Worm (Caenorhabditis elegans): Measurements from ENCODE around the gene F14F9.2.

ce11 chrV:5172833-5173232 lies 28.2 kb downstream of the F14F9.2 start, which contains the start of gene srt-65:
- TF ChIP-seq unc-62 (GFP tag; optimal IDR thresholded peaks at IDR 0.05) (no peak), nhr-237 (tag; optimal IDR thresholded peaks at IDR 0.05) (no peak), lin-13 (tag; optimal IDR thresholded peaks at IDR 0.05) (no peak), elt-3 (tag; optimal IDR thresholded peaks at IDR 0.05) (no peak), pha-4 (tag; optimal IDR thresholded peaks at IDR 0.05) (no peak), snpc-4 (tag; optimal IDR thresholded peaks at IDR 0.05) (no peak), hlh-1 (tag; optimal IDR thresholded peaks at IDR 0.05) (no peak), nhr-12 (tag; optimal IDR thresholded peaks at IDR 0.05) (no peak), elt-1 (tag; optimal IDR thresholded peaks at IDR 0.05; ENCODE audit: borderline replicate concordance, insufficient read depth) (no peak), nhr-76 (tag; optimal IDR thresholded peaks at IDR 0.05) (no peak), ceh-83 (GFP tag; optimal IDR thresholded peaks at IDR 0.05) (no peak), blmp-1 (tag; optimal IDR thresholded peaks at IDR 0.05) (no peak)
